Worm (Caenorhabditis elegans) whole organism, L3 larva: ENCODE measurements around the gene F29A7.6.

Source experiments
- ceh-28 ChIP-seq: fragments of 150-350 bp; optimal IDR thresholded peaks from 2 replicates; lab custom pipeline; 2014; ENCODE audit warnings: missing biosample characterization, missing genetic modification reagents, missing genetic modification characterization
- elt-3 ChIP-seq, 3 experiments: fragments of 150-350 bp in 1 of 3; sonication (generic microtip) in 2 of 3; optimal IDR thresholded peaks; 2 replicates in 2 of 3; 4 replicates in 1 of 3; lab custom pipeline; 2014 to 2017; ENCODE audit warnings: missing biosample characterization in 3 of 3, missing genetic modification characterization in 3 of 3
- eor-1 ChIP-seq, 2 experiments: fragments of 150-350 bp; optimal IDR thresholded peaks; 2 replicates each; lab custom pipeline; 2014 to 2018; ENCODE audit warnings: missing biosample characterization in 2 of 2, missing genetic modification characterization in 2 of 2
- jun-1 ChIP-seq: fragments of 150-350 bp; optimal IDR thresholded peaks from 2 replicates; lab custom pipeline; 2014; ENCODE audit warnings: missing biosample characterization, missing genetic modification reagents, missing genetic modification characterization
- mdl-1 ChIP-seq: fragments of 150-350 bp; optimal IDR thresholded peaks from 2 replicates; lab custom pipeline; 2014; ENCODE audit warnings: missing biosample characterization, missing genetic modification characterization
- nhr-11 ChIP-seq: fragments of 150-350 bp; optimal IDR thresholded peaks from 2 replicates; lab custom pipeline; 2014; ENCODE audit warnings: missing biosample characterization, missing genetic modification characterization
- nhr-28 ChIP-seq: fragments of 150-350 bp; optimal IDR thresholded peaks from 2 replicates; lab custom pipeline; 2014; ENCODE audit warnings: missing biosample characterization, missing genetic modification characterization
- nhr-67 ChIP-seq: fragments of 150-350 bp; optimal IDR thresholded peaks from 2 replicates; lab custom pipeline; 2014; ENCODE audit warnings: missing biosample characterization, missing genetic modification characterization
- unc-39 ChIP-seq: sonication (generic microtip); optimal IDR thresholded peaks from 4 replicates; lab custom pipeline; 2017; ENCODE audit warnings: missing biosample characterization, missing genetic modification characterization
- unc-62 ChIP-seq: fragments of 150-350 bp; sonication (generic microtip); optimal IDR thresholded peaks from 4 replicates; lab custom pipeline; 2014; ENCODE audit warnings: missing biosample characterization, missing genetic modification reagents, missing genetic modification characterization

ce11 chrII:2730647-2731046 is 21.8 kb downstream of the F29A7.6 start:
- TF ChIP-seq nhr-67 (tag; lab: Kevin White, UChicago) (no peak), elt-3 (tag; optimal IDR thresholded peaks at IDR 0.05; lab: Kevin White, UChicago) (no peak), unc-39 (no peak), nhr-11 (tag; lab: Kevin White, UChicago) (no peak), ceh-28 (tag; lab: Kevin White, UChicago) (no peak), unc-62 (GFP tag; lab: Kevin White, UChicago) (no peak), nhr-28 (tag; lab: Kevin White, UChicago) (no peak), eor-1 (tag; optimal IDR thresholded peaks at IDR 0.05; lab: Kevin White, UChicago) (no peak), jun-1 (tag; lab: Kevin White, UChicago) (no peak), mdl-1 (no peak)
